Fruit fly (Drosophila melanogaster) whole organism, prepupa: ENCODE data around the gene Dhfr.

ENCODE experiments used
- Blimp-1 ChIP-seq: fragments of 200-800 bp; sonication (Bioruptor generic); optimal IDR thresholded peaks from 3 replicates; lab custom pipeline; 2017; ENCODE audit warnings: missing biosample characterization, missing genetic modification characterization, mild to moderate bottlenecking, moderate library complexity, missing genetic modification reagents
- CG11762 ChIP-seq: fragments of 200-800 bp; sonication (Bioruptor generic); optimal IDR thresholded peaks from 3 replicates; lab custom pipeline; 2016; ENCODE audit warnings: missing biosample characterization, missing genetic modification characterization; ENCODE audit not compliant: insufficient read depth
- CG11902 ChIP-seq: fragments of 200-800 bp; sonication (Bioruptor generic); optimal IDR thresholded peaks from 3 replicates; lab custom pipeline; 2016; ENCODE audit warnings: missing biosample characterization, missing genetic modification characterization
- CG15336 ChIP-seq: fragments of 200-800 bp; sonication (Bioruptor generic); IDR thresholded peaks from 2 replicates; pipeline ENCODE4 v1.3.6; 2022; ENCODE audit warnings: missing biosample characterization, missing genetic modification characterization
- CG3032 ChIP-seq: fragments of 200-800 bp; optimal IDR thresholded peaks from 2 replicates; lab custom pipeline; 2019; ENCODE audit warnings: missing biosample characterization, mild to moderate bottlenecking, missing genetic modification characterization, moderate library complexity
- CG31627 ChIP-seq: fragments of 200-800 bp; sonication (Bioruptor generic); optimal IDR thresholded peaks from 3 replicates; lab custom pipeline; 2016; ENCODE audit warnings: missing biosample characterization, missing genetic modification characterization
- CG32006 ChIP-seq: fragments of 200-800 bp; sonication (Bioruptor generic); optimal IDR thresholded peaks from 3 replicates; lab custom pipeline; 2017; ENCODE audit warnings: missing biosample characterization, mild to moderate bottlenecking, missing genetic modification characterization
- CG3919 ChIP-seq: fragments of 200-800 bp; sonication (Bioruptor generic); optimal IDR thresholded peaks from 3 replicates; lab custom pipeline; 2016; ENCODE audit warnings: missing biosample characterization, missing genetic modification characterization
- CG4318 ChIP-seq: fragments of 200-800 bp; sonication (Bioruptor generic); optimal IDR thresholded peaks from 3 replicates; lab custom pipeline; 2017; ENCODE audit warnings: missing biosample characterization, mild to moderate bottlenecking, missing genetic modification characterization
- CG6163 ChIP-seq: fragments of 200-800 bp; sonication (Bioruptor generic); IDR thresholded peaks from 3 replicates; pipeline ENCODE4 v1.3.6; 2022; ENCODE audit warnings: missing biosample characterization, missing genetic modification characterization
- CG6276 ChIP-seq: fragments of 200-800 bp; sonication (Bioruptor generic); optimal IDR thresholded peaks from 2 replicates; lab custom pipeline; 2017; ENCODE audit warnings: missing biosample characterization, mild to moderate bottlenecking, missing genetic modification characterization
- CG6792 ChIP-seq: fragments of 200-800 bp; sonication (Bioruptor generic); optimal IDR thresholded peaks from 3 replicates; lab custom pipeline; 2016; ENCODE audit warnings: missing biosample characterization, missing genetic modification characterization
- CG6808 ChIP-seq: fragments of 200-800 bp; sonication (Bioruptor generic); optimal IDR thresholded peaks from 3 replicates; lab custom pipeline; 2017; ENCODE audit warnings: missing biosample characterization, missing genetic modification characterization, mild to moderate bottlenecking, moderate library complexity, missing genetic modification reagents
- CG7368 ChIP-seq: fragments of 200-800 bp; sonication (Bioruptor generic); optimal IDR thresholded peaks from 3 replicates; lab custom pipeline; 2016; ENCODE audit warnings: missing biosample characterization, missing genetic modification characterization
- CG8119 ChIP-seq: fragments of 200-800 bp; sonication (Bioruptor generic); IDR thresholded peaks from 3 replicates; pipeline ENCODE4 v1.3.6; 2022; ENCODE audit warnings: missing biosample characterization, missing genetic modification characterization
- CG8319 ChIP-seq: fragments of 200-800 bp; sonication (Bioruptor generic); optimal IDR thresholded peaks from 3 replicates; lab custom pipeline; 2016; ENCODE audit warnings: missing biosample characterization, missing genetic modification characterization
- Eip75B ChIP-seq: fragments of 200-800 bp; sonication (Bioruptor generic); optimal IDR thresholded peaks from 3 replicates; lab custom pipeline; 2016; ENCODE audit warnings: missing biosample characterization, missing genetic modification characterization
- Eip78C ChIP-seq: fragments of 200-800 bp; sonication (Bioruptor generic); peaks from one replicate; lab custom pipeline; 2016; ENCODE audit warnings: missing biosample characterization, missing genetic modification characterization
- Hr39 ChIP-seq: fragments of 200-800 bp; sonication (Bioruptor generic); optimal IDR thresholded peaks from 2 replicates; lab custom pipeline; 2016; ENCODE audit warnings: missing biosample characterization, missing genetic modification characterization
- Lpt ChIP-seq: fragments of 200-800 bp; sonication (Bioruptor generic); optimal IDR thresholded peaks from 3 replicates; lab custom pipeline; 2016; ENCODE audit warnings: missing biosample characterization, missing genetic modification characterization
- OdsH ChIP-seq: fragments of 200-800 bp; sonication (Bioruptor generic); optimal IDR thresholded peaks from 3 replicates; lab custom pipeline; 2016; ENCODE audit warnings: missing biosample characterization, missing genetic modification characterization
- Sox102F ChIP-seq: fragments of 200-800 bp; sonication (Bioruptor generic); optimal IDR thresholded peaks from 2 replicates; lab custom pipeline; 2016; ENCODE audit warnings: missing biosample characterization, mild to moderate bottlenecking, missing genetic modification characterization
- Sox14 ChIP-seq: fragments of 200-800 bp; sonication (Bioruptor generic); optimal IDR thresholded peaks from 3 replicates; lab custom pipeline; 2016; ENCODE audit warnings: missing biosample characterization, missing genetic modification characterization
- achi ChIP-seq: fragments of 200-800 bp; sonication (Bioruptor generic); optimal IDR thresholded peaks from 3 replicates; lab custom pipeline; 2016; ENCODE audit warnings: missing biosample characterization, missing genetic modification characterization
- acj6 ChIP-seq: fragments of 200-800 bp; sonication (Bioruptor generic); optimal IDR thresholded peaks from 3 replicates; lab custom pipeline; 2016; ENCODE audit warnings: missing biosample characterization, missing genetic modification characterization
- cyc ChIP-seq: fragments of 200-800 bp; sonication (Bioruptor generic); optimal IDR thresholded peaks from 3 replicates; lab custom pipeline; 2016; ENCODE audit warnings: missing biosample characterization, missing genetic modification characterization
- dac ChIP-seq: fragments of 200-800 bp; sonication (Bioruptor generic); optimal IDR thresholded peaks from 2 replicates; lab custom pipeline; 2017; ENCODE audit warnings: missing biosample characterization, mild to moderate bottlenecking, missing genetic modification characterization
- eg ChIP-seq: fragments of 200-800 bp; sonication (Bioruptor generic); IDR thresholded peaks from 3 replicates; pipeline ENCODE4 v1.3.6; 2022; ENCODE audit warnings: missing biosample characterization, missing genetic modification characterization
- esn ChIP-seq: fragments of 200-800 bp; sonication (Bioruptor generic); optimal IDR thresholded peaks from 2 replicates; lab custom pipeline; 2016; ENCODE audit warnings: missing biosample characterization, mild to moderate bottlenecking, missing genetic modification characterization, moderate library complexity
- net ChIP-seq: fragments of 200-800 bp; sonication (Bioruptor generic); optimal IDR thresholded peaks from 3 replicates; lab custom pipeline; 2016; ENCODE audit warnings: missing biosample characterization, missing genetic modification characterization
- salr ChIP-seq, 2 experiments: fragments of 200-800 bp; sonication (Bioruptor generic); optimal IDR thresholded peaks; 3 replicates each; lab custom pipeline; 2016 to 2018; ENCODE audit warnings: missing biosample characterization in 2 of 2, missing genetic modification characterization in 2 of 2, mild to moderate bottlenecking in 1 of 2
- spab ChIP-seq: fragments of 200-800 bp; sonication (Bioruptor generic); optimal IDR thresholded peaks from 2 replicates; lab custom pipeline; 2017; ENCODE audit warnings: missing biosample characterization, mild to moderate bottlenecking, missing genetic modification characterization, missing genetic modification reagents
- ss ChIP-seq, 2 experiments: fragments of 200-800 bp; sonication (Bioruptor generic); optimal IDR thresholded peaks; 2 replicates in 1 of 2; 3 replicates in 1 of 2; lab custom pipeline; 2017 to 2018; ENCODE audit warnings: mild to moderate bottlenecking in 2 of 2, missing biosample characterization in 2 of 2, missing genetic modification characterization in 2 of 2, moderate library complexity in 1 of 2

Gene Dhfr

DNA sequence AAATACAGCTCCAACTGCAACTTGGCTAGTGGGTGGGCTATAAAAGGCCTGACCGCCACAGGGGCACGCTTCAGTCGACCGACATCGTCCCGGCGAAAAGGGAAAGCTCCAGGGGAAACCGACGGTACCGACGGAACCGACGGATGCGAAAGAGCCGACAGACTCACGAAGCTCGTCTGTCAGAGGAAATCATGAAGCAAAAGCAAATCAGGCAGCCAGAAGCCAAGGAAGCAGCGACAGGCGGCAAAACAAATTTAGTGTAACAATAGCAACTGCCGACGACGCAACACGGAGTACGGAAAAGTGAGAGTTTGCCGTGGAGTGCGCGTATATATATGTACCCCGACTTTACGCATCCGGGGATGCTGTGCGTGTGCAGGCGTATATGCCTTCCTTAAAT lies 3.9 kb upstream of the Dhfr start, which contains the start of gene Gyc89Db:
TSS of gene Gyc89Db (plus strand) at position 78 of the 400 bp plus-strand sequence.
- TF ChIP-seq spab (GFP tag; lab: Kevin White, UChicago) (no peak), Hr39 (no peak), Sox102F (GFP tag; lab: Kevin White, UChicago) (no peak), eg (GFP tag; lab: Robert Waterston, UW) (no peak), Eip75B (GFP tag; lab: Kevin White, UChicago) (no peak), OdsH (no peak), CG7368 (GFP tag; lab: Kevin White, UChicago) (no peak), CG3032 (tag; lab: Kevin White, UChicago) (no peak)
- TF ChIP-seq, all 60 proteins: peak for 0

DNA sequence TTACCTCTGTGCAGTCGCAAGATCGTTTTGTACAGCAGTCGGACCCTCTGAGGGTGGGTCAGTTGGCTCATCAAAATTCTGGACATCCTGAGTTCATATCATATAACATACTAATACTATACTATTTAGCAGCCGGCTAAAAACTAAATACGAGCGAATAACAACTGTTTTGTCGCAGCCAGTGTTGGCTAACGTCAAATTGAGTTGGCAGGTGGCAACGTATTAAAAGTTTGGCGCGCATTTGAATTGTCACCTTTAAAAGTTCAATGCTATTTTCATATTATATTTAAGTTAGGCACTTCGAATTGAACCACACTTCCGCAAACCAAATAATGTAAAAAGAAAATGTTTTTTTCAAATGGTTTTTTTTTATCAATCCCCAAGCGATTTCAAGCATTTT lies 1.3 kb downstream of the Dhfr start, which contains the start of gene Sdhaf3:
TSS of gene Sdhaf3 (minus strand) at position 177 of the 400 bp plus-strand sequence.
- TF ChIP-seq esn (GFP tag; lab: Kevin White, UChicago) (peak; percentile 36), acj6 (GFP tag; lab: Kevin White, UChicago) (no peak), Eip78C (GFP tag; lab: Kevin White, UChicago) (peak; percentile 3)

dm6 chr3R:16483877-16484417 lies 3.0 kb downstream of the Dhfr start, which contains the start of gene Der-2:
Der-2 (minus strand) TSS chr3R:16484223.
- TF ChIP-seq OdsH (no peak), Sox14 (GFP tag; lab: Kevin White, UChicago) (no peak), Eip78C (GFP tag; lab: Kevin White, UChicago) (peak; percentile 25)

dm6 chr3R:16485487-16486233 lies 4.7 kb downstream of the Dhfr start:
- TF ChIP-seq Hr39, result no peak
- peak; percentile 30; the same call in 1 of the 3 replicates for TF ChIP-seq CG6163 (GFP tag; lab: Robert Waterston, UW)
- TF ChIP-seq Eip75B (GFP tag; lab: Kevin White, UChicago), result no peak
- no peak for TF ChIP-seq ss (GFP tag; optimal IDR thresholded peaks at IDR 0.05; lab: Kevin White, UChicago)
- peak; percentile 66 for TF ChIP-seq CG15336 (GFP tag; lab: Robert Waterston, UW)
- TF ChIP-seq CG3032 (tag; lab: Kevin White, UChicago), result no peak
- TF ChIP-seq Lpt (GFP tag; lab: Kevin White, UChicago), result peak; percentile 28
- no peak for TF ChIP-seq CG11902
- peak in 1 of 2 experiments; percentile 36 for TF ChIP-seq salr (GFP tag; optimal IDR thresholded peaks at IDR 0.05; lab: Kevin White, UChicago)
- no peak for TF ChIP-seq CG4318 (GFP tag; lab: Kevin White, UChicago)
- TF ChIP-seq CG8319 (GFP tag; lab: Kevin White, UChicago), result no peak
- TF ChIP-seq CG6808, result no peak
- TF ChIP-seq CG3919 (GFP tag; lab: Kevin White, UChicago), result no peak
- no peak for TF ChIP-seq dac (GFP tag; lab: Kevin White, UChicago)
- TF ChIP-seq net (GFP tag; lab: Kevin White, UChicago), result no peak
- no peak for TF ChIP-seq CG6792 (GFP tag; lab: Kevin White, UChicago)
- peak; percentile 71 for TF ChIP-seq Eip78C (GFP tag; lab: Kevin White, UChicago)
- TF ChIP-seq CG7368 (GFP tag; lab: Kevin White, UChicago), result no peak
- peak; percentile 50; the same call in 1 of the 3 replicates for TF ChIP-seq eg (GFP tag; lab: Robert Waterston, UW)
- TF ChIP-seq achi (GFP tag; lab: Kevin White, UChicago), result peak; percentile 24
- no peak for TF ChIP-seq cyc
- TF ChIP-seq Blimp-1 (GFP tag; lab: Kevin White, UChicago), result no peak
- TF ChIP-seq CG31627, result no peak
- TF ChIP-seq CG32006 (GFP tag; lab: Kevin White, UChicago), result peak; percentile 72
- TF ChIP-seq CG6276 (GFP tag; lab: Kevin White, UChicago), result peak; percentile 45
- no peak for TF ChIP-seq CG11762 (GFP tag; lab: Kevin White, UChicago)
- TF ChIP-seq acj6 (GFP tag; lab: Kevin White, UChicago), result no peak
- peak; percentile 67 for TF ChIP-seq CG8119 (GFP tag; lab: Robert Waterston, UW)
